Worm (Caenorhabditis elegans) whole organism, late embryonic: ENCODE data around the gene nhr-43.

Experiments
- ama-1 ChIP-seq: fragments of 150-350 bp; optimal IDR thresholded peaks from 2 replicates; lab custom pipeline; 2014
- ceh-6 ChIP-seq: fragments of 200-800 bp; sonication (Bioruptor generic); optimal IDR thresholded peaks from 2 replicates; lab custom pipeline; 2018; ENCODE audit warnings: mild to moderate bottlenecking, missing genetic modification characterization, missing compliant biosample characterization
- ceh-9 ChIP-seq: sonication (generic microtip); optimal IDR thresholded peaks from 2 replicates; lab custom pipeline; 2016; ENCODE audit warnings: mild to moderate bottlenecking, missing genetic modification characterization, inconsistent platforms, missing compliant biosample characterization
- che-1 ChIP-seq: sonication (generic microtip); optimal IDR thresholded peaks from 2 replicates; lab custom pipeline; 2016; ENCODE audit warnings: mild to moderate bottlenecking, missing genetic modification characterization, missing compliant biosample characterization
- dve-1 ChIP-seq: sonication (generic microtip); optimal IDR thresholded peaks from 2 replicates; lab custom pipeline; 2017; ENCODE audit warnings: antibody characterized with exemption, mild to moderate bottlenecking, missing genetic modification characterization, missing compliant biosample characterization
- ets-4 ChIP-seq: sonication (generic microtip); optimal IDR thresholded peaks from 2 replicates; lab custom pipeline; 2016; ENCODE audit warnings: missing genetic modification characterization, missing compliant biosample characterization
- fax-1 ChIP-seq: sonication (generic microtip); optimal IDR thresholded peaks from 2 replicates; lab custom pipeline; 2016; ENCODE audit warnings: missing genotype, missing genetic modification characterization, missing compliant biosample characterization
- fkh-6 ChIP-seq: sonication (generic microtip); optimal IDR thresholded peaks from 2 replicates; lab custom pipeline; 2016; ENCODE audit warnings: missing genetic modification characterization, missing compliant biosample characterization
- nhr-232 ChIP-seq: sonication (generic microtip); optimal IDR thresholded peaks from 2 replicates; lab custom pipeline; 2016; ENCODE audit warnings: missing genetic modification characterization, missing compliant biosample characterization
- pag-3 ChIP-seq: sonication (generic microtip); optimal IDR thresholded peaks from 2 replicates; lab custom pipeline; 2016; ENCODE audit warnings: missing compliant biosample characterization, missing genetic modification characterization, borderline replicate concordance
- pax-1 ChIP-seq: fragments of 150-350 bp; optimal IDR thresholded peaks from 2 replicates; lab custom pipeline; 2014; ENCODE audit warnings: missing biosample characterization, missing genetic modification characterization
- pqm-1 ChIP-seq: sonication (generic microtip); optimal IDR thresholded peaks from 2 replicates; lab custom pipeline; 2016; ENCODE audit warnings: missing genetic modification characterization, missing compliant biosample characterization
- unc-55 ChIP-seq: sonication (generic microtip); optimal IDR thresholded peaks from 2 replicates; lab custom pipeline; 2017; ENCODE audit warnings: missing biosample characterization, missing genetic modification reagents, missing genetic modification characterization

DNA sequence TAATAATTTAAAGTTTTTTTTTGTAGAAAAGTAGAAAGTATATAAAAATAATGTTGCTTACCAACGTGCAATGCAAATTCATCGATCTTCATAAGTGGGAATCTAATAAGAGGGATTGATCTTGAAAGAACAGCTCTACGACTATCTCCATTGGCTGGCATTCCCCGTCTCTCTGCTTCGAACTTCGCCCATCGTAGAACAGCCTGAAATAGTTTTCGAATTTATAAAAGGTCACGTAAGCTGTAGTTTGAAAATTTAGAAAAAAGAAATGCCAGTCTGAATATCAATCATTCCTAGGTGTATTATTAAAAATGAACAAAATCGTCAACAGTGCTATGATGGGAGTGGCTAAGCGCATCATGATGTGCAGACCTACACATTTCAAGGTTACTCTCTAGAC, 47.5 kb upstream of the nhr-43 start, which contains the start of gene F38H4.5:
- TF ChIP-seq fax-1 (tag; lab: Kevin White, UChicago) = no peak
- no peak for TF ChIP-seq unc-55 (GFP tag; lab: Kevin White, UChicago)
- TF ChIP-seq ama-1 (lab: Kevin White, UChicago) = no peak
- no peak for TF ChIP-seq pax-1 (tag; lab: Kevin White, UChicago)
- no peak for TF ChIP-seq dve-1 (tag; lab: Kevin White, UChicago)
- TF ChIP-seq che-1 (tag; lab: Kevin White, UChicago) = no peak
- no peak for TF ChIP-seq pag-3 (tag; lab: Kevin White, UChicago)
- no peak for TF ChIP-seq pqm-1 (tag; lab: Kevin White, UChicago)
- no peak for TF ChIP-seq fkh-6 (tag; lab: Kevin White, UChicago)
- no peak for TF ChIP-seq nhr-232 (tag; lab: Kevin White, UChicago)
- no peak for TF ChIP-seq ceh-6 (GFP tag; lab: Kevin White, UChicago)
- TF ChIP-seq ceh-9 (tag; lab: Kevin White, UChicago) = no peak
- no peak for TF ChIP-seq ets-4 (tag; lab: Kevin White, UChicago)
